Worm (Caenorhabditis elegans) whole organism, midembryonic: ENCODE results near the gene ape-1.

ENCODE experiments used
- T22C8.4 ChIP-seq: fragments of 200-800 bp; sonication (Bioruptor generic); IDR thresholded peaks from 2 replicates; pipeline ENCODE4 v1.3.6; 2022; ENCODE audit warnings: missing genetic modification characterization, missing compliant biosample characterization
- cog-1 ChIP-seq: sonication (generic microtip); optimal IDR thresholded peaks from 2 replicates; lab custom pipeline; 2016; ENCODE audit warnings: missing genetic modification characterization, missing compliant biosample characterization
- flt-1 ChIP-seq: fragments of 200-800 bp; sonication (Bioruptor generic); IDR thresholded peaks from 2 replicates; pipeline ENCODE4 v1.3.6; 2022; ENCODE audit warnings: missing genetic modification characterization, missing compliant biosample characterization
- klf-2 ChIP-seq: fragments of 200-800 bp; sonication (Bioruptor generic); conservative IDR thresholded peaks from 2 replicates; pipeline ENCODE4 v1.3.6; 2022; ENCODE audit warnings: missing genetic modification reagents, missing genetic modification characterization, missing compliant biosample characterization
- med-1 ChIP-seq: sonication (generic microtip); optimal IDR thresholded peaks from 2 replicates; lab custom pipeline; 2017; ENCODE audit warnings: missing genetic modification characterization, mild to moderate bottlenecking, missing compliant biosample characterization, antibody characterized with exemption, missing genetic modification reagents; ENCODE audit not compliant: insufficient read depth
- ref-1 ChIP-seq: fragments of 200-800 bp; sonication (Bioruptor generic); conservative IDR thresholded peaks from 2 replicates; pipeline ENCODE4 v1.3.6; 2022; ENCODE audit warnings: missing genetic modification reagents, missing genetic modification characterization, missing compliant biosample characterization
- tab-1 ChIP-seq: fragments of 200-800 bp; sonication (Bioruptor generic); IDR thresholded peaks from 2 replicates; pipeline ENCODE4 v1.3.6; 2022; ENCODE audit warnings: missing genetic modification characterization, missing compliant biosample characterization
- ztf-23 ChIP-seq: fragments of 200-800 bp; sonication (Bioruptor generic); IDR thresholded peaks from 2 replicates; pipeline ENCODE4 v1.3.6; 2022; ENCODE audit warnings: missing genetic modification reagents, missing genetic modification characterization, missing compliant biosample characterization
- ztf-29 ChIP-seq: fragments of 200-800 bp; sonication (Bioruptor generic); IDR thresholded peaks from 2 replicates; pipeline ENCODE4 v1.3.6; 2022; ENCODE audit warnings: missing genetic modification reagents, missing genetic modification characterization, missing compliant biosample characterization

ape-1 gene

DNA sequence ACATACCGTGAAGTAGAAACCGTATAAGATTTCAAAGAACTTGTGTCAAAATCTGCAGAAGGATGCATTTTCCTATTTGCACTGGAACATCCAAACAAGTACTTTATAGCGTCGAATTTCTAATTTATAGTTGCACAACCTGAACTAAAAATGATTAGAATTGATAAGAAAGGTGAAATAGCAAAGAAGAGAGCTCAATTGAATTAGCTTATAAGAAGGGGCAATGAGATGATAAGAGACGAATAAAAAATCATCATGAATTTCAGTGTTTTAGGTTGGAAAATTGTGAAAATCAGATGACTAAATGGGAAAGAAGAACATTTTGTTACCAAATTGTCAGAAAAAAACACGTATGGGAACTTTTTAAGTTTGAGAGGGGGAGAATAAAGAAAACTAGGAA, 15.8 kb downstream of the ape-1 start, which contains the start of gene W05E10.1:
Gene W05E10.1 (minus strand): TSS at position 139 of the 400 bp plus-strand sequence.
- TF ChIP-seq flt-1 (GFP tag; lab: Robert Waterston, UW) (no peak), cog-1 (no peak), klf-2 (GFP tag; lab: Robert Waterston, UW) (no peak), ref-1 (GFP tag; lab: Robert Waterston, UW) (no peak), ztf-29 (no peak), T22C8.4 (GFP tag; lab: Robert Waterston, UW) (no peak), med-1 (GFP tag; lab: Kevin White, UChicago) (no peak), tab-1 (no peak), ztf-23 (GFP tag; lab: Robert Waterston, UW) (no peak)

- TF ChIP-seq med-1 (GFP tag; lab: Kevin White, UChicago): no peak
These were observed 19.9 kb downstream of the ape-1 start, which contains the start of gene W05E10.5 for ce11 chrV:11695597-11695996. Gene W05E10.5, minus strand, starts transcription at chrV:11695697.

DNA sequence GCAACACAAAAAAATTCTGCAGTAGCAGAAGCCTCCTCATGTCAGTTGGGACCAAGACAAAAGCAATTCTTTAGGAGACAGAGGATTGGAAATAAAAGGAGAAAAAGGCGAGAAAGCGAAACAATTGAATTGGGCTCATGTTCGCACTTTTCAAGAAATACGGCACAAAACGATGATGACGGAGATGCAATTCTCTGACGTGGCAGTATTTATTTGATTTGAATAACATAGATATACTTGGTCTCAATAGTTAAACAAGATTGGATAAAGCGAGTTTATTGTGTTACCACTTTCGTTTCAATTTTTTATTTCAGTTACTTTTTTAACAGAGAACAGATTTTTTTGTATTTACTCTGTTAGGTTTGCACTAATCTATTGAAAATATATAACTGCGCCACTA, 21.7 kb downstream of the ape-1 start:
- no peak for TF ChIP-seq ztf-29
- no peak for TF ChIP-seq med-1 (GFP tag; lab: Kevin White, UChicago)
- TF ChIP-seq cog-1: no peak
- no peak for TF ChIP-seq tab-1
- no peak for TF ChIP-seq ref-1 (GFP tag; lab: Robert Waterston, UW)
- TF ChIP-seq klf-2 (GFP tag; lab: Robert Waterston, UW): no peak
- TF ChIP-seq flt-1 (GFP tag; lab: Robert Waterston, UW): no peak
- no peak for TF ChIP-seq T22C8.4 (GFP tag; lab: Robert Waterston, UW)
- no peak for TF ChIP-seq ztf-23 (GFP tag; lab: Robert Waterston, UW)

- TF ChIP-seq cog-1 (no peak), T22C8.4 (GFP tag; lab: Robert Waterston, UW) (no peak), flt-1 (GFP tag; lab: Robert Waterston, UW) (no peak), klf-2 (GFP tag; lab: Robert Waterston, UW) (no peak), med-1 (GFP tag; lab: Kevin White, UChicago) (no peak), ztf-29 (no peak), ztf-23 (GFP tag; lab: Robert Waterston, UW) (no peak), ref-1 (GFP tag; lab: Robert Waterston, UW) (no peak), tab-1 (no peak)
These were observed 28.9 kb downstream of the ape-1 start for ce11 chrV:11704658-11705057.

ce11 chrV:11705399-11705798, 29.7 kb downstream of the ape-1 start, which contains the start of gene ceh-32:
Gene ceh-32, minus strand, starts transcription at chrV:11705400.
- TF ChIP-seq ztf-23 (GFP tag; lab: Robert Waterston, UW) (no peak), flt-1 (GFP tag; lab: Robert Waterston, UW) (no peak), cog-1 (no peak), tab-1 (0 out of 2 replicates have a peak, but pooled peaks have one; percentile 13), ztf-29 (no peak), T22C8.4 (GFP tag; lab: Robert Waterston, UW) (no peak)

DNA sequence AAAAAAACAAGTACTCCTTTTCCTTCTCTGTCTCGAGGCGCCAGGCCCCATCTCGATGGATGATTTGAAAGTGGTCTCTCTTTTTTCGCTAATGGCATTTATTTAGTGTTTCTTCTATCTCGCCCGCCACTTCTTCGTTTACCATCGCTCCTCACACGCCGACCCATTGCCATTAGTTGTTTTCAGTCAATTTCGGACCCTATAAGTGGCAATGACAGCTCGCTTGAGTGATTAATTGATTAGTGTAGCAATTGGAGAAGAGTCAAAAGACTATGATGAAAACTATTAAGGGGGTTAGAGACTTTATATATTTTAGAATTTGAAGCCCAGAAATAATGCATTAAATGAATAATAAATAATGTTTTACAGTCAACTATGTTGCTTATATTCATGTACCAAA, 30.6 kb downstream of the ape-1 start:
- TF ChIP-seq ztf-23 (GFP tag; lab: Robert Waterston, UW) (no peak), ztf-29 (no peak), ref-1 (GFP tag; lab: Robert Waterston, UW) (no peak), klf-2 (GFP tag; lab: Robert Waterston, UW) (no peak), flt-1 (GFP tag; lab: Robert Waterston, UW) (no peak), T22C8.4 (GFP tag; lab: Robert Waterston, UW) (no peak)

- no peak for TF ChIP-seq cog-1
- no peak for TF ChIP-seq tab-1
- TF ChIP-seq flt-1 (GFP tag; lab: Robert Waterston, UW): no peak
- no peak for TF ChIP-seq ztf-23 (GFP tag; lab: Robert Waterston, UW)
- TF ChIP-seq klf-2 (GFP tag; lab: Robert Waterston, UW): no peak
- TF ChIP-seq T22C8.4 (GFP tag; lab: Robert Waterston, UW): no peak
- no peak for TF ChIP-seq med-1 (GFP tag; lab: Kevin White, UChicago)
- TF ChIP-seq ztf-29: no peak
- TF ChIP-seq ref-1 (GFP tag; lab: Robert Waterston, UW): no peak
These were observed 36.0 kb downstream of the ape-1 start for ce11 chrV:11711751-11712150.

DNA sequence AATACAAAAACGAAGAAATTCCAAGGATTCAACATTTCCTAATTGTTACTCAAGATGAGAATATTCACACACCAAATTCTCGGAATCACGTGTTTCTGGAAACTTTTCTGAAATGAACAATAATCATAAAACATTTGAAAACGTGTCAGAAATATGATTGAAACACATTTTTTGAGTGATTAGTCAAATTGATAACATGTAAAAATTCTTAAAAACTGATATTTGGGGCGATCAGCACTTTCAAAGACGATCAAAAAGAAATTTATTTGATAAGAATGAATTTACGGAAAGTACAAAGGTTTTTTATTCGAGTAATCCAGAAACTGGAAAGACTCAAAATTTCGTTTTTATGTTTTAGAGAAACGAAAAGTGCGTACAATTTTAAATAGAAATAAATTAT, 40.1 kb downstream of the ape-1 start, which contains the start of gene tre-3:
Gene tre-3 (minus strand): TSS at position 107 of the 400 bp plus-strand sequence.
- TF ChIP-seq ref-1 (GFP tag; lab: Robert Waterston, UW) (no peak), T22C8.4 (GFP tag; lab: Robert Waterston, UW) (no peak), tab-1 (no peak), ztf-23 (GFP tag; lab: Robert Waterston, UW) (no peak), ztf-29 (no peak), cog-1 (no peak), flt-1 (GFP tag; lab: Robert Waterston, UW) (no peak), med-1 (GFP tag; lab: Kevin White, UChicago) (no peak), klf-2 (GFP tag; lab: Robert Waterston, UW) (no peak)

ce11 chrV:11716930-11717329, 41.2 kb downstream of the ape-1 start:
- TF ChIP-seq T22C8.4 (GFP tag; lab: Robert Waterston, UW) (no peak), cog-1 (no peak), flt-1 (GFP tag; lab: Robert Waterston, UW) (no peak), klf-2 (GFP tag; lab: Robert Waterston, UW) (no peak), ref-1 (GFP tag; lab: Robert Waterston, UW) (no peak), ztf-29 (no peak), ztf-23 (GFP tag; lab: Robert Waterston, UW) (no peak), med-1 (GFP tag; lab: Kevin White, UChicago) (no peak), tab-1 (no peak)

DNA sequence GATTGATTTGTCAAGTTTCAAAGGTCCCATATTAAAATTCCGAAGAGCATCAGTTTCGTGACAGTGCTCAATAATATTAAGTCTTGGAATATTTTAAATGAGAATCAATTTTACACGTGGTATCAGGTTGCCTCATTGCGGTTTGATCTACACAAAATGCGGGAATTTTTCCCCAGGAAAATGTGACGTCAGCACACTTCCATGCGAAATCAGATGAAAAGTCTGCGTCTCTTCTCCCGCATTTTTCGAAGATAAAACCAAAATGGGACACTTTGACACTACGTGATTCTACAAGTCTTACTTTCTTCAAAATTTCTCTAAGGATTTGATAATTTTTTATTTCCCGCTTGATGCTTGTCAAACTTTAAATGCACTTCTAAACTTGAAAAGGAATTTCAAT, 47.1 kb downstream of the ape-1 start:
- TF ChIP-seq cog-1: no peak
- no peak for TF ChIP-seq ref-1 (GFP tag; lab: Robert Waterston, UW)
- no peak for TF ChIP-seq tab-1
- no peak for TF ChIP-seq T22C8.4 (GFP tag; lab: Robert Waterston, UW)
- no peak for TF ChIP-seq flt-1 (GFP tag; lab: Robert Waterston, UW)
- TF ChIP-seq med-1 (GFP tag; lab: Kevin White, UChicago): no peak
- no peak for TF ChIP-seq ztf-23 (GFP tag; lab: Robert Waterston, UW)
- no peak for TF ChIP-seq klf-2 (GFP tag; lab: Robert Waterston, UW)
- no peak for TF ChIP-seq ztf-29
